Worm (Caenorhabditis elegans) whole organism, L2 larva: Measurements from ENCODE around the gene B0495.5.

ENCODE experiments used
- lin-13 ChIP-seq: fragments of 150-350 bp; optimal IDR thresholded peaks from 2 replicates; lab custom pipeline; 2014; ENCODE audit warnings: missing biosample characterization, missing genetic modification reagents, missing genetic modification characterization
- nhr-11 ChIP-seq: fragments of 150-350 bp; optimal IDR thresholded peaks from 2 replicates; lab custom pipeline; 2014; ENCODE audit warnings: missing biosample characterization, missing genetic modification characterization
- nhr-237 ChIP-seq: fragments of 150-350 bp; optimal IDR thresholded peaks from 2 replicates; lab custom pipeline; 2014; ENCODE audit warnings: missing biosample characterization, missing genetic modification characterization

DNA sequence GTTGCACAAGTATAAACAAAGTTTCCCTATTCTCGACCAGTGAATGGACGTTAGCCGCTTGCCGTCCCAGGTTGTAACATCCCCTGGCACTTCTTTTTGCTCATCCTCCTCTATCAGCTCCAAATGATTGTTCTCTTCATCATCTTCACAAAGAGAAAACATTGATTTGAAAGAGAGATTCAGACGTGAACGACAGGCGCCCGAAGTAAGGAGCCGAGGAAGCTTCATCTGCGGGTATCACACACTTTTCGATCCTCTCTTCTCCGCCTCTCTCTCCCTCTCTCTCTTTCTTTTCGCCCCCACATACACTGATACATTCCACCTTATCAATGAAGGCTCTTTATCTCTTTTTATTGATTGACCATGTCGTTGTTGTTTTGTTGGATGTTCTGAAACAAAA, 24.5 kb upstream of the B0495.5 start:
- TF ChIP-seq nhr-11 (tag; lab: Kevin White, UChicago) (no peak), nhr-237 (tag; lab: Kevin White, UChicago) (no peak), lin-13 (no peak)
